Worm (Caenorhabditis elegans): ENCODE data around the gene H08J19.1.

DNA sequence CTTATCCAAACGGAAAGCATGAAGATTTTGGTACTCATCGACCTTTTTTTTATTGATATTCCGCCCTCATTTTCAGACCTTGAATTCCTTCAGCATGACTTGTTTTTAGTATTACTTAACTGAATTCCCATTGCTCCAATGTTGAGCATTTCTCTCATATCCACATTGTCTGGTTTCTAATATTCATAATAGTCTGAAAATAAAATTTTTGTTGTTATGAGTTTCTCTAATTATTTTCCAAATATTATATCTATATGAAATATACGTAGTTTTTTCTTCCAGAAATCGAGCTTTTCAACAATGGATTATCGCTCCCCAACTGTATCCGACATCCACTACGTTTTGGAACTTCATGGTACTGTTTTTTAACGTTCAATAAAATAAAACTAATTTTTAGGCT lies at the start of gene H08J19.1:
- no peak for TF ChIP-seq unc-62 (GFP tag; optimal IDR thresholded peaks at IDR 0.05 in 1 of 2)
- TF ChIP-seq unc-62 (tag; optimal IDR thresholded peaks at IDR 0.05) = no peak
- no peak for TF ChIP-seq lin-13 (GFP tag; optimal IDR thresholded peaks at IDR 0.05)
- no peak for TF ChIP-seq Y105C5A.15 (GFP tag; IDR thresholded peaks at IDR 0.05)
- TF ChIP-seq jun-1 (tag; optimal IDR thresholded peaks at IDR 0.05) = no peak
- no peak for TF ChIP-seq nhr-237 (tag; optimal IDR thresholded peaks at IDR 0.05)
- TF ChIP-seq ztf-11 (tag; optimal IDR thresholded peaks at IDR 0.05) = no peak
- TF ChIP-seq lin-38 (GFP tag; IDR thresholded peaks at IDR 0.05) = no peak
- TF ChIP-seq ctbp-1 (GFP tag; IDR thresholded peaks at IDR 0.05) = no peak
